Fruit fly (Drosophila melanogaster): ENCODE data around the gene Sec16.
A peak's percentile ranks its signal among the peaks of the same experiment; 100 is the strongest.

Sec16 gene

dm6 chrX:12574666-12575202 lies 21.1 kb upstream of the Sec16 start (continued):
- peak; percentile 94 for TF ChIP-seq rib (GFP tag; IDR thresholded peaks at IDR 0.05)
- no peak for TF ChIP-seq CG8478 (optimal IDR thresholded peaks at IDR 0.05)
- no peak for TF ChIP-seq slp2 (GFP tag; optimal IDR thresholded peaks at IDR 0.05)
- TF ChIP-seq CG6254 (GFP tag; optimal IDR thresholded peaks at IDR 0.05), result no peak
- no peak for TF ChIP-seq ab (GFP tag; optimal IDR thresholded peaks at IDR 0.05)
- peak; percentile 11 for TF ChIP-seq stwl (tag; optimal IDR thresholded peaks at IDR 0.05)
- no peak for TF ChIP-seq CG15073 (GFP tag; optimal IDR thresholded peaks at IDR 0.05)
- no peak for TF ChIP-seq Six4 (GFP tag; optimal IDR thresholded peaks at IDR 0.05)
- no peak for TF ChIP-seq Dad (GFP tag; optimal IDR thresholded peaks at IDR 0.05)
- TF ChIP-seq Pdp1 (GFP tag; optimal IDR thresholded peaks at IDR 0.05), result peak in 1 of 2 experiments; percentile 54
- TF ChIP-seq CG5180 (GFP tag; optimal IDR thresholded peaks at IDR 0.05), result no peak
- TF ChIP-seq CG6175 (GFP tag; IDR thresholded peaks at IDR 0.05), result no peak
- TF ChIP-seq CG6272 (GFP tag; IDR thresholded peaks at IDR 0.05), result no peak
- TF ChIP-seq CG13287 (GFP tag; IDR thresholded peaks at IDR 0.05; ENCODE audit: partially characterized antibody), result peak; percentile 44
- TF ChIP-seq Dip3 (GFP tag; optimal IDR thresholded peaks at IDR 0.05), result no peak
- peak; percentile 99 for TF ChIP-seq pfk (GFP tag; optimal IDR thresholded peaks at IDR 0.05)
- TF ChIP-seq CG12744 (GFP tag; optimal IDR thresholded peaks at IDR 0.05), result no peak
- peak; percentile 99 for TF ChIP-seq nom (GFP tag; optimal IDR thresholded peaks at IDR 0.05)
- peak; percentile 90 for TF ChIP-seq CG4707 (GFP tag; optimal IDR thresholded peaks at IDR 0.05)
- no peak for TF ChIP-seq dan (GFP tag; IDR thresholded peaks at IDR 0.05)
- TF ChIP-seq Deaf1 (tag; optimal IDR thresholded peaks at IDR 0.05), result peak; percentile 89
- peak; percentile 70 for TF ChIP-seq nerfin-1 (tag; optimal IDR thresholded peaks at IDR 0.05)
- peak; percentile 75; the same call in 1 of the 2 replicates for TF ChIP-seq crol (GFP tag; IDR thresholded peaks at IDR 0.05)
- no peak for TF ChIP-seq org-1 (GFP tag; optimal IDR thresholded peaks at IDR 0.05)
- TF ChIP-seq Chrac-16 (GFP tag; optimal IDR thresholded peaks at IDR 0.05), result no peak
- TF ChIP-seq CoRest (tag; optimal IDR thresholded peaks at IDR 0.05), result no peak
- no peak for TF ChIP-seq maf-S (GFP tag; optimal IDR thresholded peaks at IDR 0.05)
- TF ChIP-seq tio (GFP tag; optimal IDR thresholded peaks at IDR 0.05), result no peak
- peak; percentile 21; the same call in 1 of the 2 replicates for TF ChIP-seq CG32532 (GFP tag; IDR thresholded peaks at IDR 0.05)
- peak; percentile 92 for TF ChIP-seq sqz (GFP tag; optimal IDR thresholded peaks at IDR 0.05)
- TF ChIP-seq D19B (GFP tag; optimal IDR thresholded peaks at IDR 0.05), result no peak
- no peak for TF ChIP-seq dmrt99B (tag; optimal IDR thresholded peaks at IDR 0.05)
- no peak for TF ChIP-seq zen (tag; optimal IDR thresholded peaks at IDR 0.05)
- TF ChIP-seq Hr78 (GFP tag; optimal IDR thresholded peaks at IDR 0.05), result no peak
- TF ChIP-seq exex (tag; optimal IDR thresholded peaks at IDR 0.05), result peak; percentile 5
- no peak for TF ChIP-seq tna (GFP tag; IDR thresholded peaks at IDR 0.05; ENCODE audit: partially characterized antibody)
- no peak for TF ChIP-seq zf30C (GFP tag; optimal IDR thresholded peaks at IDR 0.05)
- TF ChIP-seq dysf (GFP tag; IDR thresholded peaks at IDR 0.05), result no peak
- peak; percentile 23 for TF ChIP-seq HmgZ (tag; optimal IDR thresholded peaks at IDR 0.05)
- no peak for TF ChIP-seq CG14965 (GFP tag; optimal IDR thresholded peaks at IDR 0.05; ENCODE audit: borderline replicate concordance)
- peak; percentile 92 for TF ChIP-seq psq (GFP tag; optimal IDR thresholded peaks at IDR 0.05)
- TF ChIP-seq Oli (tag; optimal IDR thresholded peaks at IDR 0.05), result no peak
- TF ChIP-seq CG7928 (GFP tag; optimal IDR thresholded peaks at IDR 0.05), result no peak
- peak; percentile 77 for TF ChIP-seq sd (tag; optimal IDR thresholded peaks at IDR 0.05)
- no peak for TF ChIP-seq btn (GFP tag; optimal IDR thresholded peaks at IDR 0.05)
- TF ChIP-seq C15 (GFP tag; IDR thresholded peaks at IDR 0.05), result no peak
- TF ChIP-seq CG13894 (tag; optimal IDR thresholded peaks at IDR 0.05), result no peak
- TF ChIP-seq CG6683 (GFP tag; optimal IDR thresholded peaks at IDR 0.05), result no peak
- TF ChIP-seq Opbp (GFP tag; IDR thresholded peaks at IDR 0.05; ENCODE audit: partially characterized antibody), result no peak
- TF ChIP-seq fu2 (GFP tag; optimal IDR thresholded peaks at IDR 0.05), result no peak
